Fruit fly (Drosophila melanogaster) whole organism, prepupa: Measurements from ENCODE around the gene PolD1.

Source experiments
- Blimp-1 ChIP-seq: fragments of 200-800 bp; sonication (Bioruptor generic); optimal IDR thresholded peaks from 3 replicates; lab custom pipeline; 2017; ENCODE audit warnings: missing biosample characterization, missing genetic modification characterization, mild to moderate bottlenecking, moderate library complexity, missing genetic modification reagents
- CG10631 ChIP-seq: fragments of 200-800 bp; sonication (Bioruptor generic); optimal IDR thresholded peaks from 2 replicates; lab custom pipeline; 2016; ENCODE audit warnings: missing biosample characterization, missing genetic modification characterization
- CG10669 ChIP-seq: fragments of 200-800 bp; sonication (Bioruptor generic); optimal IDR thresholded peaks from 3 replicates; lab custom pipeline; 2018; ENCODE audit warnings: missing biosample characterization, mild to moderate bottlenecking, missing genetic modification characterization, moderate library complexity
- CG11294 ChIP-seq: fragments of 200-800 bp; sonication (Bioruptor generic); IDR thresholded peaks from 2 replicates; pipeline ENCODE4 v1.3.6; 2022; ENCODE audit warnings: missing biosample characterization, missing genetic modification characterization
- CG11762 ChIP-seq: fragments of 200-800 bp; sonication (Bioruptor generic); optimal IDR thresholded peaks from 3 replicates; lab custom pipeline; 2016; ENCODE audit warnings: missing biosample characterization, missing genetic modification characterization; ENCODE audit not compliant: insufficient read depth
- CG11902 ChIP-seq: fragments of 200-800 bp; sonication (Bioruptor generic); optimal IDR thresholded peaks from 3 replicates; lab custom pipeline; 2016; ENCODE audit warnings: missing biosample characterization, missing genetic modification characterization
- CG1621 ChIP-seq: fragments of 200-800 bp; sonication (Bioruptor generic); optimal IDR thresholded peaks from 3 replicates; lab custom pipeline; 2018; ENCODE audit warnings: missing biosample characterization, mild to moderate bottlenecking, missing genetic modification characterization
- CG16779 ChIP-seq: fragments of 200-800 bp; sonication (Bioruptor generic); optimal IDR thresholded peaks from 3 replicates; lab custom pipeline; 2017; ENCODE audit warnings: missing biosample characterization, mild to moderate bottlenecking, missing genetic modification characterization
- CG3032 ChIP-seq: fragments of 200-800 bp; optimal IDR thresholded peaks from 2 replicates; lab custom pipeline; 2019; ENCODE audit warnings: missing biosample characterization, mild to moderate bottlenecking, missing genetic modification characterization, moderate library complexity
- CG31627 ChIP-seq: fragments of 200-800 bp; sonication (Bioruptor generic); optimal IDR thresholded peaks from 3 replicates; lab custom pipeline; 2016; ENCODE audit warnings: missing biosample characterization, missing genetic modification characterization
- CG32006 ChIP-seq: fragments of 200-800 bp; sonication (Bioruptor generic); optimal IDR thresholded peaks from 3 replicates; lab custom pipeline; 2017; ENCODE audit warnings: missing biosample characterization, mild to moderate bottlenecking, missing genetic modification characterization
- CG34406 ChIP-seq: fragments of 200-800 bp; sonication (Bioruptor generic); optimal IDR thresholded peaks from 3 replicates; lab custom pipeline; 2016; ENCODE audit warnings: missing biosample characterization, missing genetic modification characterization
- CG3919 ChIP-seq: fragments of 200-800 bp; sonication (Bioruptor generic); optimal IDR thresholded peaks from 3 replicates; lab custom pipeline; 2016; ENCODE audit warnings: missing biosample characterization, missing genetic modification characterization
- CG4318 ChIP-seq: fragments of 200-800 bp; sonication (Bioruptor generic); optimal IDR thresholded peaks from 3 replicates; lab custom pipeline; 2017; ENCODE audit warnings: missing biosample characterization, mild to moderate bottlenecking, missing genetic modification characterization
- CG6163 ChIP-seq: fragments of 200-800 bp; sonication (Bioruptor generic); IDR thresholded peaks from 3 replicates; pipeline ENCODE4 v1.3.6; 2022; ENCODE audit warnings: missing biosample characterization, missing genetic modification characterization
- CG6792 ChIP-seq: fragments of 200-800 bp; sonication (Bioruptor generic); optimal IDR thresholded peaks from 3 replicates; lab custom pipeline; 2016; ENCODE audit warnings: missing biosample characterization, missing genetic modification characterization
- CG6808 ChIP-seq: fragments of 200-800 bp; sonication (Bioruptor generic); optimal IDR thresholded peaks from 3 replicates; lab custom pipeline; 2017; ENCODE audit warnings: missing biosample characterization, missing genetic modification characterization, mild to moderate bottlenecking, moderate library complexity, missing genetic modification reagents
- CG8119 ChIP-seq: fragments of 200-800 bp; sonication (Bioruptor generic); IDR thresholded peaks from 3 replicates; pipeline ENCODE4 v1.3.6; 2022; ENCODE audit warnings: missing biosample characterization, missing genetic modification characterization
- CG8319 ChIP-seq: fragments of 200-800 bp; sonication (Bioruptor generic); optimal IDR thresholded peaks from 3 replicates; lab custom pipeline; 2016; ENCODE audit warnings: missing biosample characterization, missing genetic modification characterization
- CG8632 ChIP-seq: fragments of 200-800 bp; sonication (Bioruptor generic); optimal IDR thresholded peaks from 3 replicates; lab custom pipeline; 2016; ENCODE audit warnings: missing biosample characterization, missing genetic modification characterization
- CG9139 ChIP-seq: fragments of 200-800 bp; sonication (Bioruptor generic); optimal IDR thresholded peaks from 3 replicates; lab custom pipeline; 2017; ENCODE audit warnings: missing biosample characterization, mild to moderate bottlenecking, missing genetic modification characterization
- Eip75B ChIP-seq: fragments of 200-800 bp; sonication (Bioruptor generic); optimal IDR thresholded peaks from 3 replicates; lab custom pipeline; 2016; ENCODE audit warnings: missing biosample characterization, missing genetic modification characterization
- Eip78C ChIP-seq: fragments of 200-800 bp; sonication (Bioruptor generic); peaks from one replicate; lab custom pipeline; 2016; ENCODE audit warnings: missing biosample characterization, missing genetic modification characterization
- Eip93F ChIP-seq: fragments of 200-800 bp; sonication (Bioruptor generic); optimal IDR thresholded peaks from 2 replicates; lab custom pipeline; 2016; ENCODE audit warnings: missing biosample characterization, mild to moderate bottlenecking, missing genetic modification characterization
- Ets21C ChIP-seq: fragments of 200-800 bp; sonication (Bioruptor generic); optimal IDR thresholded peaks from 3 replicates; lab custom pipeline; 2016; ENCODE audit warnings: missing biosample characterization, missing genetic modification characterization
- Gug ChIP-seq: fragments of 200-800 bp; sonication (Bioruptor generic); IDR thresholded peaks from 2 replicates; pipeline ENCODE4 v1.3.6; 2022; ENCODE audit warnings: missing biosample characterization, missing genetic modification characterization
- Hr38 ChIP-seq: sonication (Bioruptor generic); optimal IDR thresholded peaks from 2 replicates; lab custom pipeline; 2016; ENCODE audit warnings: missing biosample characterization, missing genetic modification characterization
- Hr39 ChIP-seq: fragments of 200-800 bp; sonication (Bioruptor generic); optimal IDR thresholded peaks from 2 replicates; lab custom pipeline; 2016; ENCODE audit warnings: missing biosample characterization, missing genetic modification characterization
- Hr4 ChIP-seq: fragments of 200-800 bp; sonication (Bioruptor generic); optimal IDR thresholded peaks from 3 replicates; lab custom pipeline; 2016; ENCODE audit warnings: missing biosample characterization, missing genetic modification characterization
- Met ChIP-seq: fragments of 200-800 bp; sonication (Bioruptor generic); optimal IDR thresholded peaks from 3 replicates; lab custom pipeline; 2016; ENCODE audit warnings: missing biosample characterization, missing genetic modification characterization
- OdsH ChIP-seq: fragments of 200-800 bp; sonication (Bioruptor generic); optimal IDR thresholded peaks from 3 replicates; lab custom pipeline; 2016; ENCODE audit warnings: missing biosample characterization, missing genetic modification characterization
- Smox ChIP-seq: fragments of 200-800 bp; sonication (Bioruptor generic); optimal IDR thresholded peaks from 3 replicates; lab custom pipeline; 2016; ENCODE audit warnings: missing biosample characterization, missing genetic modification characterization
- Sox15 ChIP-seq: fragments of 200-800 bp; sonication (Bioruptor generic); optimal IDR thresholded peaks from 3 replicates; lab custom pipeline; 2016; ENCODE audit warnings: missing biosample characterization, missing genetic modification characterization
- achi ChIP-seq: fragments of 200-800 bp; sonication (Bioruptor generic); optimal IDR thresholded peaks from 3 replicates; lab custom pipeline; 2016; ENCODE audit warnings: missing biosample characterization, missing genetic modification characterization
- acj6 ChIP-seq: fragments of 200-800 bp; sonication (Bioruptor generic); optimal IDR thresholded peaks from 3 replicates; lab custom pipeline; 2016; ENCODE audit warnings: missing biosample characterization, missing genetic modification characterization
- dac ChIP-seq: fragments of 200-800 bp; sonication (Bioruptor generic); optimal IDR thresholded peaks from 2 replicates; lab custom pipeline; 2017; ENCODE audit warnings: missing biosample characterization, mild to moderate bottlenecking, missing genetic modification characterization
- dsx ChIP-seq: fragments of 200-800 bp; optimal IDR thresholded peaks from 3 replicates; lab custom pipeline; 2019; ENCODE audit warnings: missing biosample characterization, mild to moderate bottlenecking, missing genetic modification characterization, moderate library complexity; ENCODE audit not compliant: poor library complexity, severe bottlenecking
- eg ChIP-seq: fragments of 200-800 bp; sonication (Bioruptor generic); IDR thresholded peaks from 3 replicates; pipeline ENCODE4 v1.3.6; 2022; ENCODE audit warnings: missing biosample characterization, missing genetic modification characterization
- fd59A ChIP-seq: fragments of 200-800 bp; sonication (Bioruptor generic); optimal IDR thresholded peaks from 2 replicates; lab custom pipeline; 2017; ENCODE audit warnings: missing biosample characterization, mild to moderate bottlenecking, missing genetic modification characterization, missing genetic modification reagents
- fd85E ChIP-seq: fragments of 200-800 bp; sonication (Bioruptor generic); optimal IDR thresholded peaks from 3 replicates; lab custom pipeline; 2016; ENCODE audit warnings: missing biosample characterization, missing genetic modification characterization
- lz ChIP-seq: fragments of 200-800 bp; sonication (Bioruptor generic); optimal IDR thresholded peaks from 3 replicates; lab custom pipeline; 2016; ENCODE audit warnings: missing biosample characterization, missing genetic modification characterization
- net ChIP-seq: fragments of 200-800 bp; sonication (Bioruptor generic); optimal IDR thresholded peaks from 3 replicates; lab custom pipeline; 2016; ENCODE audit warnings: missing biosample characterization, missing genetic modification characterization
- salr ChIP-seq, 2 experiments: fragments of 200-800 bp; sonication (Bioruptor generic); optimal IDR thresholded peaks; 3 replicates each; lab custom pipeline; 2016 to 2018; ENCODE audit warnings: missing biosample characterization in 2 of 2, missing genetic modification characterization in 2 of 2, mild to moderate bottlenecking in 1 of 2
- spab ChIP-seq: fragments of 200-800 bp; sonication (Bioruptor generic); optimal IDR thresholded peaks from 2 replicates; lab custom pipeline; 2017; ENCODE audit warnings: missing biosample characterization, mild to moderate bottlenecking, missing genetic modification characterization, missing genetic modification reagents
- ss ChIP-seq, 2 experiments: fragments of 200-800 bp; sonication (Bioruptor generic); optimal IDR thresholded peaks; 2 replicates in 1 of 2; 3 replicates in 1 of 2; lab custom pipeline; 2017 to 2018; ENCODE audit warnings: mild to moderate bottlenecking in 2 of 2, missing biosample characterization in 2 of 2, missing genetic modification characterization in 2 of 2, moderate library complexity in 1 of 2
- svp ChIP-seq: fragments of 200-800 bp; sonication (Bioruptor generic); peaks from one replicate; lab custom pipeline; 2016; ENCODE audit warnings: missing biosample characterization, missing genetic modification characterization
- topi ChIP-seq: fragments of 200-800 bp; sonication (Bioruptor generic); optimal IDR thresholded peaks from 3 replicates; lab custom pipeline; 2016; ENCODE audit warnings: missing biosample characterization, missing genetic modification characterization
- vri ChIP-seq: fragments of 200-800 bp; sonication (Bioruptor generic); optimal IDR thresholded peaks from 3 replicates; lab custom pipeline; 2016; ENCODE audit warnings: missing biosample characterization, mild to moderate bottlenecking, missing genetic modification characterization

PolD1 gene

dm6 chr3L:15952909-15953308 is 34.7 kb downstream of the PolD1 start (continued):
- TF ChIP-seq CG3919 (peak; percentile 49), CG3032 (tag; lab: Kevin White, UChicago) (peak; percentile 9)

DNA sequence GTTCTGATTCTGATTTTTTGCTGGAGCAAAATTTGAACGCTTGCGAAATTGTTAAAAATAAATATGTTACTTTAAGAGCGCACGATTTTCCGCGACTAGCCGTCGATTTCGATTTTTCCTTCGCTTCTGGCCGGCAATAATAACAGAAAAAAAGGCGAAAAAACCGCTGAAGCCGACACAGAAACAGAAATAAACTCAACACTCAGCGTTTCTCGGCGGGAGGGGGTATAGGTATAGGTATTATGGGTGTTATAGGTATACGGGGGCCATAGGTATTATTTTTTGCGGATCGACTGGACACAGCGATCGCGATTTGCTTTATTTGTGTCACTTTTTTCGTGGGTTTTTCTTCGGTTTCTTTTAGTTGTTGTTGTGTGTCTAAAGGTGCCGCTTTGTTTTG is 35.3 kb downstream of the PolD1 start:
- no peak for TF ChIP-seq acj6 (GFP tag; lab: Kevin White, UChicago)
- TF ChIP-seq CG6163 (GFP tag; lab: Robert Waterston, UW) = 0 out of 3 replicates have a peak, but pooled peaks have one; percentile 5

DNA sequence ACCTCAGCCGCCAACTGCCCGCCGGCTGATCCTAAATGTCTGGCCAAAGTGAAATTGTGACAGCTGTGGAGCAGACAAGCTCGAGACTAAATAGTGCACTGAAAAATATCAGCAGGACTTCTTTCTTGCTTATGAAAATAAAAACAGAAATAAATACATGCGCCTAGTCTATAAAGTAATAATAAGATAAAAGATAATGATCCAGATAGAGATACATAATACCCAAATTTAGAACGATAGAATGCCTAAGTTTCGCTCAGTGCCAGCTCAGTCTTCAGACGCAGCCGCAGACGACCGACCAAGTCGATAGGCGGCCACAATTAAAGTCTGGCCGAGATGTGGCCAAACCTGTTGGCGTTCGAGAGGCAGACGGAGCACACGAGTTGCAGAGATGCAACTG is 46.8 kb downstream of the PolD1 start:
- TF ChIP-seq Met = peak; percentile 94
- TF ChIP-seq CG6808 (GFP tag; lab: Kevin White, UChicago) = peak; percentile 69
- TF ChIP-seq fd85E (GFP tag; lab: Kevin White, UChicago) = peak; percentile 68
- TF ChIP-seq OdsH = peak; percentile 95
- TF ChIP-seq fd59A (GFP tag; lab: Kevin White, UChicago) = peak; percentile 82
- TF ChIP-seq CG4318 (GFP tag; lab: Kevin White, UChicago) = peak; percentile 94
- peak; percentile 96 for TF ChIP-seq CG8119 (GFP tag; lab: Robert Waterston, UW)
- TF ChIP-seq CG10669 = peak; percentile 85
- TF ChIP-seq Eip75B (GFP tag; lab: Kevin White, UChicago) = peak; percentile 85
- TF ChIP-seq Sox15 (GFP tag; lab: Kevin White, UChicago) = peak; percentile 88
- TF ChIP-seq Blimp-1 (GFP tag; lab: Kevin White, UChicago) = peak; percentile 83
- peak; percentile 31 for TF ChIP-seq Hr38 (GFP tag; lab: Kevin White, UChicago)
- TF ChIP-seq Hr39 (GFP tag; lab: Kevin White, UChicago) = peak; percentile 91
- TF ChIP-seq Ets21C = peak; percentile 77
- TF ChIP-seq Eip93F (GFP tag; lab: Kevin White, UChicago) = peak; percentile 57
- peak; percentile 94 for TF ChIP-seq net (GFP tag; lab: Kevin White, UChicago)
- peak; percentile 98 for TF ChIP-seq Hr4 (GFP tag; lab: Kevin White, UChicago)
- peak; percentile 96 for TF ChIP-seq CG6163 (GFP tag; lab: Robert Waterston, UW)
- TF ChIP-seq Smox (GFP tag; lab: Kevin White, UChicago) = peak; percentile 90
- peak; percentile 95 for TF ChIP-seq achi
- peak; percentile 92 for TF ChIP-seq topi (GFP tag; lab: Kevin White, UChicago)
- TF ChIP-seq spab = peak; percentile 63
- TF ChIP-seq dac (GFP tag; lab: Kevin White, UChicago) = peak; percentile 87
- TF ChIP-seq Eip78C (GFP tag; lab: Kevin White, UChicago) = peak; percentile 98
- TF ChIP-seq CG1621 (tag; lab: Kevin White, UChicago) = peak; percentile 74
- TF ChIP-seq CG32006 (GFP tag; lab: Kevin White, UChicago) = peak; percentile 97
- TF ChIP-seq svp (GFP tag; lab: Kevin White, UChicago) = peak; percentile 97
- peak; percentile 87 for TF ChIP-seq lz (GFP tag; lab: Kevin White, UChicago)
- peak in 1 of 2 experiments; percentile 82 for TF ChIP-seq ss (GFP tag; optimal IDR thresholded peaks at IDR 0.05; lab: Kevin White, UChicago)
- TF ChIP-seq salr (GFP tag; optimal IDR thresholded peaks at IDR 0.05; lab: Kevin White, UChicago) = peak; percentile 59 to 93
- peak; percentile 79 for TF ChIP-seq CG9139 (GFP tag; lab: Kevin White, UChicago)
- peak; percentile 93 for TF ChIP-seq Gug (GFP tag; lab: Robert Waterston, UW)
- TF ChIP-seq CG16779 (tag; lab: Kevin White, UChicago) = peak; percentile 71
- peak; percentile 86 for TF ChIP-seq CG11762 (GFP tag; lab: Kevin White, UChicago)
- TF ChIP-seq CG8319 (GFP tag; lab: Kevin White, UChicago) = peak; percentile 76
- TF ChIP-seq eg (GFP tag; lab: Robert Waterston, UW) = peak; percentile 97
- TF ChIP-seq dsx (GFP tag; lab: Kevin White, UChicago) = peak; percentile 81
- peak; percentile 92 for TF ChIP-seq CG6792 (GFP tag; lab: Kevin White, UChicago)
- peak; percentile 88 for TF ChIP-seq CG10631
- TF ChIP-seq CG11902 = peak; percentile 77
- peak; percentile 88 for TF ChIP-seq CG11294
- TF ChIP-seq CG8632 (GFP tag; lab: Kevin White, UChicago) = peak; percentile 90
- TF ChIP-seq vri (GFP tag; lab: Kevin White, UChicago) = peak; percentile 75
- TF ChIP-seq CG31627 = peak; percentile 90
- peak; percentile 94 for TF ChIP-seq CG34406 (GFP tag; lab: Kevin White, UChicago)
